Worm (Caenorhabditis elegans) whole organism, L4 larva: Measurements from ENCODE around the gene ugt-34.

ENCODE experiments used
- ceh-82 ChIP-seq: sonication (generic microtip); optimal IDR thresholded peaks from 2 replicates; lab custom pipeline; 2017; ENCODE audit warnings: missing biosample characterization, missing genetic modification characterization
- gei-8 ChIP-seq: fragments of 200-800 bp; sonication (Bioruptor generic); optimal IDR thresholded peaks from 2 replicates; lab custom pipeline; 2018; ENCODE audit warnings: mild to moderate bottlenecking, missing genetic modification characterization, missing compliant biosample characterization
- lin-39 ChIP-seq: fragments of 150-350 bp; optimal IDR thresholded peaks from 2 replicates; lab custom pipeline; 2014; ENCODE audit warnings: missing biosample characterization, missing genetic modification reagents, missing genetic modification characterization
- nhr-11 ChIP-seq: fragments of 150-350 bp; optimal IDR thresholded peaks from 2 replicates; lab custom pipeline; 2014; ENCODE audit warnings: missing biosample characterization, missing genetic modification characterization
- nhr-111 ChIP-seq: fragments of 200-800 bp; sonication (Bioruptor generic); optimal IDR thresholded peaks from 2 replicates; lab custom pipeline; 2018; ENCODE audit warnings: mild to moderate bottlenecking, missing genetic modification characterization, missing compliant biosample characterization
- nhr-237 ChIP-seq: sonication (generic microtip); optimal IDR thresholded peaks from 2 replicates; lab custom pipeline; 2017; ENCODE audit warnings: missing biosample characterization, missing genetic modification characterization
- nhr-48 ChIP-seq: sonication (generic microtip); optimal IDR thresholded peaks from 2 replicates; lab custom pipeline; 2016; ENCODE audit warnings: mild to moderate bottlenecking, missing genetic modification characterization, missing compliant biosample characterization
- pqm-1 ChIP-seq: sonication (generic microtip); optimal IDR thresholded peaks from 2 replicates; lab custom pipeline; 2017; ENCODE audit warnings: missing biosample characterization, missing genetic modification characterization
- tag-97 ChIP-seq: fragments of 200-800 bp; sonication (Bioruptor generic); IDR thresholded peaks from 2 replicates; pipeline ENCODE4 v1.3.6; 2022; ENCODE audit warnings: missing genetic modification characterization, missing compliant biosample characterization
- unc-62 ChIP-seq, 3 experiments: fragments of 150-350 bp in 1 of 3; sonication (generic microtip); optimal IDR thresholded peaks in 2 of 3; peaks in 1 of 3; 1 replicate in 1 of 3; 2 replicates in 2 of 3; lab custom pipeline; 2014 to 2017; ENCODE audit warnings: missing biosample characterization in 3 of 3, missing genetic modification characterization in 3 of 3, missing genetic modification reagents in 3 of 3, missing genotype in 1 of 3

DNA sequence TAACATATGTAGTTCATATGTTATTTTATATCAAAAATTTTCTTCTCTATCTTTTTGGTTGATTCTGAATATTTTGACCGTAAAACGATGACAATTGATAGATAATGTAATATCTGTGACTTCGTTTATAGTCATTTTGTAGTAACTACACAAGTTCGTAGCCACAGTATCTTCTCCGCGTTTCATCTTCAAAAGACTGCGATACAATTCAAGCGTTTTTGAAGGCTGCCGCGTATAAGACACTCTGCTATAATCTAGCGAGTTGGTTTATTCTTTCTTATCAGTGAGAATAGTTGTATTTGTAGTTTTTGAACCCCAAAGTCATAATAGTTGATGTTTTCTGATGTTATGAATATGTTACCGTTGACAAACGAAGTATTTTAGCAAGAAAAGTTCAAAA, at the start of gene ugt-34:
- TF ChIP-seq unc-62 (GFP tag; optimal IDR thresholded peaks at IDR 0.05 in 1 of 2; lab: Kevin White, UChicago) (no peak), unc-62 (tag; optimal IDR thresholded peaks at IDR 0.05; lab: Kevin White, UChicago) (no peak), nhr-237 (tag; lab: Kevin White, UChicago) (no peak), tag-97 (GFP tag; lab: Robert Waterston, UW) (no peak), ceh-82 (tag; lab: Kevin White, UChicago) (no peak), nhr-11 (tag; lab: Kevin White, UChicago) (no peak), pqm-1 (peak; percentile 9), nhr-48 (tag; lab: Kevin White, UChicago) (no peak), nhr-111 (no peak), lin-39 (tag; lab: Kevin White, UChicago) (no peak), gei-8 (GFP tag; lab: Kevin White, UChicago) (no peak)
